Fruit fly (Drosophila melanogaster): ENCODE measurements around the gene fru.

DNA sequence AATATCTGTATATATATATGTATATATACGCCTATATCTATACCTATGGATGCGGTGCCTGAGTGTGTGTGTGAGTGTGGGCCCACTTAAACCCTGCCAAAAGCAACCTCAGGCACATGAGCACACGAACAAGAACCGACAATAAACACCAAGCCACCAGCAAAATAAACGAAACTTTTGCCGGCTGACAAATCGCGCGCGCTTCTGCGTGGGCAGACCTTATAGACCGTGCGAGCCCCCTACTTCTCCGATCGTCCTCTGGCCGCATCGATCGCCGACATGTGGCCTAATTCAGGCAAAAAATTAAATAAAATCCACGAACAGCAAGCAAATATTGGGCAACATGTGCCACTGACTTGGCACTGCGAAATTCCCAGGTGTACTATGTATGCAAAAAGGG, 102.2 kb downstream of the fru start:
- TF ChIP-seq Sin3A (optimal IDR thresholded peaks at IDR 0.05) (no peak), psq (optimal IDR thresholded peaks at IDR 0.05) (no peak), h (optimal IDR thresholded peaks at IDR 0.05) (no peak)
